Worm (Caenorhabditis elegans) whole organism, mixed stage, embryonic: ENCODE results near the gene gst-16.

ENCODE experiments used
- M03D4.4 ChIP-seq: sonication (generic microtip); optimal IDR thresholded peaks from 2 replicates; lab custom pipeline; 2017; ENCODE audit warnings: mild to moderate bottlenecking, missing genetic modification characterization, missing compliant biosample characterization
- bed-3 ChIP-seq: fragments of 200-800 bp; sonication (Bioruptor generic); optimal IDR thresholded peaks from 3 replicates; lab custom pipeline; 2018; ENCODE audit warnings: mild to moderate bottlenecking, missing genetic modification characterization, moderate library complexity, missing compliant biosample characterization
- blmp-1 ChIP-seq: fragments of 150-350 bp; optimal IDR thresholded peaks from 2 replicates; lab custom pipeline; 2014; ENCODE audit warnings: missing biosample characterization, missing genetic modification characterization
- ceh-39 ChIP-seq: fragments of 150-350 bp; optimal IDR thresholded peaks from 2 replicates; lab custom pipeline; 2014; ENCODE audit warnings: missing biosample characterization, missing genetic modification characterization
- ceh-43 ChIP-seq: fragments of 200-800 bp; sonication (Bioruptor generic); optimal IDR thresholded peaks from 2 replicates; lab custom pipeline; 2018; ENCODE audit warnings: mild to moderate bottlenecking, missing genetic modification characterization, moderate library complexity, missing compliant biosample characterization
- ceh-83 ChIP-seq: fragments of 200-800 bp; sonication (Bioruptor generic); optimal IDR thresholded peaks from 2 replicates; lab custom pipeline; 2018; ENCODE audit warnings: mild to moderate bottlenecking, missing genetic modification characterization, missing compliant biosample characterization
- ces-1 ChIP-seq: fragments of 150-350 bp; optimal IDR thresholded peaks from 2 replicates; lab custom pipeline; 2014; ENCODE audit warnings: missing biosample characterization, missing genetic modification reagents, missing genetic modification characterization
- cnd-1 ChIP-seq: fragments of 200-800 bp; sonication (Bioruptor generic); optimal IDR thresholded peaks from 2 replicates; lab custom pipeline; 2018; ENCODE audit warnings: mild to moderate bottlenecking, missing genetic modification characterization, missing compliant biosample characterization
- drap-1 ChIP-seq: fragments of 200-800 bp; sonication (Bioruptor generic); optimal IDR thresholded peaks from 3 replicates; lab custom pipeline; 2018; ENCODE audit warnings: mild to moderate bottlenecking, missing genetic modification characterization, missing compliant biosample characterization
- elt-1 ChIP-seq: sonication (generic microtip); optimal IDR thresholded peaks from 2 replicates; lab custom pipeline; 2017; ENCODE audit warnings: missing genetic modification characterization, mild to moderate bottlenecking, missing compliant biosample characterization, antibody characterized with exemption, moderate library complexity, borderline replicate concordance; ENCODE audit not compliant: insufficient read depth
- elt-3 ChIP-seq: fragments of 150-350 bp; optimal IDR thresholded peaks from 2 replicates; lab custom pipeline; 2014; ENCODE audit warnings: missing biosample characterization, missing genetic modification characterization
- ham-2 ChIP-seq: fragments of 200-800 bp; sonication (Bioruptor generic); optimal IDR thresholded peaks from 2 replicates; lab custom pipeline; 2018; ENCODE audit warnings: mild to moderate bottlenecking, missing genetic modification characterization, missing compliant biosample characterization
- hlh-1 ChIP-seq: fragments of 150-350 bp; optimal IDR thresholded peaks from 2 replicates; lab custom pipeline; 2014; ENCODE audit warnings: missing biosample characterization, missing genetic modification reagents, missing genetic modification characterization
- lsy-2 ChIP-seq: fragments of 150-350 bp; optimal IDR thresholded peaks from 2 replicates; lab custom pipeline; 2014; ENCODE audit warnings: missing biosample characterization, missing genetic modification characterization
- nhr-12 ChIP-seq: fragments of 150-350 bp; optimal IDR thresholded peaks from 2 replicates; lab custom pipeline; 2014; ENCODE audit warnings: missing biosample characterization, missing genetic modification characterization
- nhr-2 ChIP-seq: fragments of 150-350 bp; optimal IDR thresholded peaks from 2 replicates; lab custom pipeline; 2014; ENCODE audit warnings: missing biosample characterization, missing genetic modification characterization
- nhr-28 ChIP-seq: fragments of 150-350 bp; optimal IDR thresholded peaks from 2 replicates; lab custom pipeline; 2014; ENCODE audit warnings: missing biosample characterization, missing genetic modification characterization
- nhr-76 ChIP-seq: sonication (generic microtip); optimal IDR thresholded peaks from 2 replicates; lab custom pipeline; 2017; ENCODE audit warnings: missing biosample characterization, missing genetic modification characterization
- pha-4 ChIP-seq: fragments of 150-350 bp; optimal IDR thresholded peaks from 2 replicates; lab custom pipeline; 2018; ENCODE audit warnings: missing biosample characterization, missing genetic modification reagents, missing genetic modification characterization
- sem-2 ChIP-seq: fragments of 200-800 bp; sonication (Bioruptor generic); optimal IDR thresholded peaks from 2 replicates; lab custom pipeline; 2018; ENCODE audit warnings: mild to moderate bottlenecking, missing genetic modification characterization, missing compliant biosample characterization
- sptf-1 ChIP-seq: sonication (generic microtip); optimal IDR thresholded peaks from 2 replicates; lab custom pipeline; 2017; ENCODE audit warnings: mild to moderate bottlenecking, missing genetic modification characterization, moderate library complexity, missing compliant biosample characterization
- tbx-8 ChIP-seq: fragments of 200-800 bp; sonication (Bioruptor generic); optimal IDR thresholded peaks from 2 replicates; lab custom pipeline; 2018; ENCODE audit warnings: mild to moderate bottlenecking, missing genetic modification characterization, moderate library complexity, missing compliant biosample characterization
- unc-39 ChIP-seq: fragments of 150-350 bp; optimal IDR thresholded peaks from 2 replicates; lab custom pipeline; 2014; ENCODE audit warnings: missing biosample characterization, missing genetic modification characterization
- unc-62 ChIP-seq: fragments of 150-350 bp; optimal IDR thresholded peaks from 2 replicates; lab custom pipeline; 2014; ENCODE audit warnings: missing biosample characterization, missing genetic modification reagents, missing genetic modification characterization
- zip-8 ChIP-seq: fragments of 150-350 bp; optimal IDR thresholded peaks from 2 replicates; lab custom pipeline; 2014; ENCODE audit warnings: missing biosample characterization, missing genetic modification characterization
- ztf-11 ChIP-seq: fragments of 150-350 bp; optimal IDR thresholded peaks from 2 replicates; lab custom pipeline; 2014; ENCODE audit warnings: missing biosample characterization, missing genetic modification characterization

Gene gst-16

ce11 chrII:13637941-13638489 is 13.8 kb upstream of the gst-16 start, which contains the start of gene phdh-1:
TSS of gene phdh-1 (minus strand) at chrII:13638480.
- TF ChIP-seq tbx-8 (no peak), zip-8 (tag; lab: Kevin White, UChicago) (no peak)

ce11 chrII:13637464-13637863 is 13.2 kb upstream of the gst-16 start:
- TF ChIP-seq blmp-1 (tag; lab: Kevin White, UChicago) (no peak), pha-4 (tag; lab: Kevin White, UChicago) (no peak), ceh-39 (tag; lab: Kevin White, UChicago) (no peak), nhr-76 (tag; lab: Kevin White, UChicago) (no peak), nhr-12 (no peak), unc-62 (no peak), drap-1 (GFP tag; lab: Kevin White, UChicago) (no peak)

- TF ChIP-seq unc-62 (no peak), sem-2 (GFP tag; lab: Kevin White, UChicago) (no peak), zip-8 (tag; lab: Kevin White, UChicago) (no peak), ceh-39 (tag; lab: Kevin White, UChicago) (no peak), ceh-83 (GFP tag; lab: Kevin White, UChicago) (no peak), ham-2 (no peak), sptf-1 (tag; lab: Kevin White, UChicago) (no peak), elt-3 (tag; lab: Kevin White, UChicago) (no peak), blmp-1 (tag; lab: Kevin White, UChicago) (no peak), nhr-2 (tag; lab: Kevin White, UChicago) (no peak), pha-4 (tag; lab: Kevin White, UChicago) (no peak), ces-1 (GFP tag; lab: Kevin White, UChicago) (no peak), hlh-1 (no peak), M03D4.4 (no peak), lsy-2 (tag; lab: Kevin White, UChicago) (no peak), bed-3 (GFP tag; lab: Kevin White, UChicago) (no peak), cnd-1 (tag; lab: Kevin White, UChicago) (no peak), ceh-43 (GFP tag; lab: Kevin White, UChicago) (no peak), elt-1 (no peak), nhr-28 (tag; lab: Kevin White, UChicago) (no peak)
Measured at ce11 chrII:13636596-13636995, 12.4 kb upstream of the gst-16 start.

- TF ChIP-seq ztf-11 (tag; lab: Kevin White, UChicago): no peak
- no peak for TF ChIP-seq nhr-76 (tag; lab: Kevin White, UChicago)
- TF ChIP-seq elt-1: peak; percentile 77
- TF ChIP-seq ceh-43 (GFP tag; lab: Kevin White, UChicago): no peak
Measured at ce11 chrII:13632238-13632637, 8.0 kb upstream of the gst-16 start, which contains the start of gene tag-10. TSS of gene tag-10 (plus strand) at chrII:13632584.

- TF ChIP-seq cnd-1 (tag; lab: Kevin White, UChicago) (no peak), unc-39 (tag; lab: Kevin White, UChicago) (no peak), elt-3 (tag; lab: Kevin White, UChicago) (no peak), ztf-11 (tag; lab: Kevin White, UChicago) (no peak), nhr-12 (no peak), ces-1 (GFP tag; lab: Kevin White, UChicago) (no peak), ceh-39 (tag; lab: Kevin White, UChicago) (no peak)
Measured at ce11 chrII:13630690-13631089, 6.5 kb upstream of the gst-16 start, which contains the start of the genes gst-17 and gst-18. TSS of gene gst-17 (minus strand) at chrII:13630790. TSS of gene gst-18 (minus strand) at chrII:13630887.

- no peak for TF ChIP-seq bed-3 (GFP tag; lab: Kevin White, UChicago)
Measured at ce11 chrII:13627001-13627400, 2.8 kb upstream of the gst-16 start, which contains the start of gene gst-19. TSS of gene gst-19 (minus strand) at chrII:13627145.

ce11 chrII:13617808-13618207 is 6.4 kb downstream of the gst-16 start, which contains the start of gene gst-12:
TSS of gene gst-12 (minus strand) at chrII:13618061.
- peak; percentile 24 for TF ChIP-seq unc-62
- TF ChIP-seq nhr-28 (tag; lab: Kevin White, UChicago): no peak
